Fruit fly (Drosophila melanogaster) whole organism, embryonic: Measurements from ENCODE around the gene CG42232.

Source experiments
- Ada2b ChIP-seq: fragments of 200-800 bp; sonication (Bioruptor generic); IDR thresholded peaks from 2 replicates; pipeline ENCODE4 v1.3.6; 2022; ENCODE audit warnings: missing biosample characterization, missing genetic modification characterization
- CG10267 ChIP-seq: fragments of 200-800 bp; sonication (Bioruptor generic); optimal IDR thresholded peaks from 2 replicates; lab custom pipeline; 2018; ENCODE audit warnings: missing biosample characterization, mild to moderate bottlenecking, missing genetic modification characterization, moderate library complexity
- CG10274 ChIP-seq: fragments of 200-800 bp; sonication (Bioruptor generic); optimal IDR thresholded peaks from 3 replicates; lab custom pipeline; 2017; ENCODE audit warnings: missing biosample characterization, mild to moderate bottlenecking, missing genetic modification characterization
- CG10321 ChIP-seq: fragments of 200-800 bp; sonication (Bioruptor generic); IDR thresholded peaks from 2 replicates; pipeline ENCODE4 v1.3.6; 2022; ENCODE audit warnings: missing biosample characterization, missing genetic modification characterization
- CG10565 ChIP-seq: fragments of 200-800 bp; sonication (Bioruptor generic); optimal IDR thresholded peaks from 3 replicates; lab custom pipeline; 2016; ENCODE audit warnings: missing biosample characterization, mild to moderate bottlenecking, missing genetic modification characterization
- CG13894 ChIP-seq: fragments of 200-800 bp; sonication (Bioruptor generic); optimal IDR thresholded peaks from 3 replicates; lab custom pipeline; 2018; ENCODE audit warnings: missing biosample characterization, mild to moderate bottlenecking, missing genetic modification characterization, moderate library complexity
- CG14965 ChIP-seq: fragments of 200-800 bp; sonication (Bioruptor generic); optimal IDR thresholded peaks from 2 replicates; lab custom pipeline; 2016; ENCODE audit warnings: missing biosample characterization, missing genetic modification characterization, borderline replicate concordance
- CG16813 ChIP-seq: fragments of 200-800 bp; sonication (Bioruptor generic); IDR thresholded peaks from 3 replicates; pipeline ENCODE4 v1.3.6; 2022; ENCODE audit warnings: missing biosample characterization, missing genetic modification characterization; ENCODE audit not compliant: partially characterized antibody
- CG17802 ChIP-seq: fragments of 200-800 bp; sonication (Bioruptor generic); optimal IDR thresholded peaks from 2 replicates; lab custom pipeline; 2018; ENCODE audit warnings: missing biosample characterization, mild to moderate bottlenecking, missing genetic modification characterization, moderate library complexity
- CG3065 ChIP-seq: fragments of 200-800 bp; sonication (Bioruptor generic); optimal IDR thresholded peaks from 2 replicates; lab custom pipeline; 2016; ENCODE audit warnings: missing biosample characterization, missing genetic modification characterization
- CG31388 ChIP-seq: fragments of 200-800 bp; sonication (Bioruptor generic); optimal IDR thresholded peaks from 2 replicates; lab custom pipeline; 2016; ENCODE audit warnings: missing biosample characterization, missing genetic modification characterization
- CG4360 ChIP-seq: fragments of 200-800 bp; sonication (Bioruptor generic); IDR thresholded peaks from 2 replicates; pipeline ENCODE4 v1.3.6; 2022; ENCODE audit warnings: missing biosample characterization, missing genetic modification characterization
- CG7928 ChIP-seq: fragments of 200-800 bp; sonication (Bioruptor generic); optimal IDR thresholded peaks from 2 replicates; lab custom pipeline; 2017; ENCODE audit warnings: missing biosample characterization, mild to moderate bottlenecking, missing genetic modification characterization
- CG8281 ChIP-seq: fragments of 200-800 bp; sonication (Bioruptor generic); optimal IDR thresholded peaks from 2 replicates; lab custom pipeline; 2018; ENCODE audit warnings: missing biosample characterization, mild to moderate bottlenecking, missing genetic modification characterization, moderate library complexity
- CG9817 ChIP-seq: fragments of 200-800 bp; sonication (Bioruptor generic); optimal IDR thresholded peaks from 2 replicates; lab custom pipeline; 2018; ENCODE audit warnings: missing biosample characterization, mild to moderate bottlenecking, missing genetic modification characterization, moderate library complexity
- Dad ChIP-seq: fragments of 200-800 bp; sonication (Bioruptor generic); optimal IDR thresholded peaks from 3 replicates; lab custom pipeline; 2016; ENCODE audit warnings: missing biosample characterization, missing genetic modification characterization
- Dbx ChIP-seq: fragments of 200-800 bp; sonication (Bioruptor generic); IDR thresholded peaks from 3 replicates; pipeline ENCODE4 v1.3.6; 2022; ENCODE audit warnings: missing biosample characterization, missing genetic modification characterization
- Deaf1 ChIP-seq: fragments of 200-800 bp; optimal IDR thresholded peaks from 3 replicates; lab custom pipeline; 2019; ENCODE audit warnings: missing biosample characterization, mild to moderate bottlenecking, missing genetic modification characterization, moderate library complexity
- Eip74EF ChIP-seq, 2 experiments: fragments of 200-800 bp in 1 of 2; fragments of >200 bp in 1 of 2; sonication (Bioruptor generic) in 1 of 2; optimal IDR thresholded peaks; 2 replicates each; lab custom pipeline; 2017 to 2019; ENCODE audit warnings: missing biosample characterization in 2 of 2, missing genetic modification characterization in 2 of 2, mild to moderate bottlenecking in 1 of 2, moderate library complexity in 1 of 2
- Fer1 ChIP-seq: fragments of 200-800 bp; sonication (Bioruptor generic); optimal IDR thresholded peaks from 2 replicates; lab custom pipeline; 2017; ENCODE audit warnings: missing biosample characterization, mild to moderate bottlenecking, missing genetic modification characterization
- Fer3 ChIP-seq: fragments of 200-800 bp; sonication (Bioruptor generic); optimal IDR thresholded peaks from 2 replicates; lab custom pipeline; 2018; ENCODE audit warnings: missing biosample characterization, mild to moderate bottlenecking, missing genetic modification characterization, moderate library complexity
- Jarid2 ChIP-seq: fragments of 200-800 bp; sonication (Bioruptor generic); optimal IDR thresholded peaks from 3 replicates; lab custom pipeline; 2017; ENCODE audit warnings: mild to moderate bottlenecking, missing biosample characterization, missing genetic modification reagents, missing genetic modification characterization
- Lhr ChIP-seq: fragments of 200-800 bp; sonication (Bioruptor generic); optimal IDR thresholded peaks from 3 replicates; lab custom pipeline; 2017; ENCODE audit warnings: mild to moderate bottlenecking, missing biosample characterization, missing genetic modification reagents, missing genetic modification characterization
- Lim3 ChIP-seq: fragments of 200-800 bp; sonication (Bioruptor generic); IDR thresholded peaks from 2 replicates; pipeline ENCODE4 v1.3.6; 2022; ENCODE audit warnings: missing biosample characterization, missing genetic modification characterization
- Med ChIP-seq: fragments of 200-800 bp; sonication (Bioruptor generic); peaks from one replicate; lab custom pipeline; 2016; ENCODE audit warnings: missing biosample characterization, missing genetic modification characterization, mild to moderate bottlenecking, inconsistent platforms, moderate library complexity
- PHDP ChIP-seq: fragments of 200-800 bp; sonication (Bioruptor generic); optimal IDR thresholded peaks from 3 replicates; lab custom pipeline; 2018; ENCODE audit warnings: missing biosample characterization, mild to moderate bottlenecking, missing genetic modification characterization, moderate library complexity
- Spps ChIP-seq: fragments of 200-800 bp; sonication (Bioruptor generic); optimal IDR thresholded peaks from 2 replicates; lab custom pipeline; 2018; ENCODE audit warnings: missing biosample characterization, mild to moderate bottlenecking, missing genetic modification characterization
- Sry-β ChIP-seq: fragments of 200-800 bp; sonication (Bioruptor generic); optimal IDR thresholded peaks from 2 replicates; lab custom pipeline; 2018; ENCODE audit warnings: missing biosample characterization, mild to moderate bottlenecking, missing genetic modification characterization, moderate library complexity
- Xbp1 ChIP-seq: fragments of 200-800 bp; sonication (Bioruptor generic); optimal IDR thresholded peaks from 3 replicates; lab custom pipeline; 2016; ENCODE audit warnings: missing biosample characterization, mild to moderate bottlenecking, missing genetic modification characterization
- aop ChIP-seq: fragments of 200-800 bp; sonication (Bioruptor generic); IDR thresholded peaks from 2 replicates; pipeline ENCODE4 v1.3.6; 2022; ENCODE audit warnings: missing biosample characterization, missing genetic modification characterization
- ara ChIP-seq: fragments of 200-800 bp; sonication (Bioruptor generic); IDR thresholded peaks from 2 replicates; pipeline ENCODE4 v1.3.6; 2022; ENCODE audit warnings: missing biosample characterization, missing genetic modification characterization
- ase ChIP-seq: fragments of 200-800 bp; sonication (Bioruptor generic); IDR thresholded peaks from 3 replicates; pipeline ENCODE4 v1.3.6; 2022; ENCODE audit warnings: missing biosample characterization, missing genetic modification characterization
- bsh ChIP-seq, 2 experiments: fragments of 200-800 bp; sonication (Bioruptor generic); optimal IDR thresholded peaks; 2 replicates each; lab custom pipeline; 2017 to 2018; ENCODE audit warnings: mild to moderate bottlenecking in 2 of 2, missing biosample characterization in 2 of 2, missing genetic modification characterization in 2 of 2, moderate library complexity in 1 of 2
- corto ChIP-seq: fragments of 200-800 bp; sonication (Bioruptor generic); optimal IDR thresholded peaks from 2 replicates; lab custom pipeline; 2016; ENCODE audit warnings: missing biosample characterization, mild to moderate bottlenecking, missing genetic modification characterization, moderate library complexity
- dan ChIP-seq: fragments of 200-800 bp; sonication (Bioruptor generic); IDR thresholded peaks from 2 replicates; pipeline ENCODE4 v1.3.6; 2022; ENCODE audit warnings: missing biosample characterization, missing genetic modification characterization
- ems ChIP-seq: fragments of 200-800 bp; sonication (Bioruptor generic); optimal IDR thresholded peaks from 3 replicates; lab custom pipeline; 2016; ENCODE audit warnings: missing biosample characterization, missing genetic modification characterization
- fd102C ChIP-seq: fragments of 200-800 bp; sonication (Bioruptor generic); optimal IDR thresholded peaks from 2 replicates; lab custom pipeline; 2018; ENCODE audit warnings: missing biosample characterization, mild to moderate bottlenecking, missing genetic modification characterization, moderate library complexity
- gcm ChIP-seq: fragments of 200-800 bp; sonication (Bioruptor generic); optimal IDR thresholded peaks from 2 replicates; lab custom pipeline; 2019; ENCODE audit warnings: missing biosample characterization, mild to moderate bottlenecking, missing genetic modification characterization, moderate library complexity
- gsb ChIP-seq: fragments of 200-800 bp; sonication (Bioruptor generic); IDR thresholded peaks from 2 replicates; pipeline ENCODE4 v1.3.6; 2022; ENCODE audit warnings: missing biosample characterization, missing genetic modification characterization
- h ChIP-seq: fragments of >200 bp; optimal IDR thresholded peaks from 2 replicates; lab custom pipeline; 2017
- hkb ChIP-seq, 2 experiments: fragments of 200-800 bp in 1 of 2; fragments of >200 bp in 1 of 2; sonication (Bioruptor generic) in 1 of 2; IDR thresholded peaks in 1 of 2; optimal IDR thresholded peaks in 1 of 2; 2 replicates each; pipeline versions ENCODE4 v1.3.6 to Lab custom; 2017 to 2022; ENCODE audit warnings: missing biosample characterization in 1 of 2, missing genetic modification characterization in 1 of 2
- pan ChIP-seq, 4 experiments: fragments of >200 bp in 3 of 4; fragments of 200-800 bp in 1 of 4; sonication (Bioruptor generic) in 1 of 4; optimal IDR thresholded peaks in 3 of 4; IDR thresholded peaks in 1 of 4; 2 replicates each; pipeline versions ENCODE4 v1.3.6 to Lab custom; 2017 to 2022; ENCODE audit warnings: missing biosample characterization in 2 of 4, missing genetic modification characterization in 2 of 4, mixed read lengths in 1 of 4
- pros ChIP-seq: fragments of 200-800 bp; sonication (Bioruptor generic); optimal IDR thresholded peaks from 3 replicates; lab custom pipeline; 2019; ENCODE audit warnings: missing biosample characterization, mild to moderate bottlenecking, missing genetic modification characterization, moderate library complexity
- ranshi ChIP-seq: fragments of 200-800 bp; sonication (Bioruptor generic); IDR thresholded peaks from 2 replicates; pipeline ENCODE4 v1.3.6; 2022; ENCODE audit warnings: missing biosample characterization, missing genetic modification characterization
- row ChIP-seq: fragments of 200-800 bp; sonication (Bioruptor generic); IDR thresholded peaks from 3 replicates; pipeline ENCODE4 v1.3.6; 2022; ENCODE audit warnings: missing biosample characterization, missing genetic modification characterization
- yki ChIP-seq: fragments of >200 bp; optimal IDR thresholded peaks from 3 replicates; lab custom pipeline; 2018
- z ChIP-seq: fragments of 200-800 bp; sonication (Bioruptor generic); IDR thresholded peaks from 3 replicates; pipeline ENCODE4 v1.3.6; 2022; ENCODE audit warnings: missing biosample characterization, missing genetic modification characterization

The CG42232 gene

dm6 chr3R:16507706-16508105 is 38.2 kb upstream of the CG42232 start:
- TF ChIP-seq CG3065 (GFP tag; lab: Kevin White, UChicago), result no peak
- no peak for TF ChIP-seq CG17802 (tag; lab: Kevin White, UChicago)
- no peak for TF ChIP-seq h (lab: Kevin White, UChicago)
- no peak for TF ChIP-seq corto (GFP tag; lab: Kevin White, UChicago)
- TF ChIP-seq CG9817 (tag; lab: Kevin White, UChicago), result no peak

- TF ChIP-seq Eip74EF (GFP tag; optimal IDR thresholded peaks at IDR 0.05; lab: Kevin White, UChicago) (no peak), Xbp1 (GFP tag; lab: Kevin White, UChicago) (no peak), ems (GFP tag; lab: Kevin White, UChicago) (no peak), Ada2b (GFP tag; lab: Robert Waterston, UW) (no peak), bsh (GFP tag; optimal IDR thresholded peaks at IDR 0.05; lab: Kevin White, UChicago) (no peak), ara (GFP tag; lab: Robert Waterston, UW) (no peak), CG10274 (GFP tag; lab: Kevin White, UChicago) (no peak), Fer3 (tag; lab: Kevin White, UChicago) (no peak), ranshi (GFP tag; lab: Robert Waterston, UW) (no peak), Lim3 (GFP tag; lab: Robert Waterston, UW) (no peak), CG31388 (no peak), CG16813 (no peak), row (no peak), Lhr (GFP tag; lab: Kevin White, UChicago) (no peak), CG8281 (tag; lab: Kevin White, UChicago) (peak; percentile 98), pan (optimal IDR thresholded peaks at IDR 0.05; lab: Kevin White, UChicago) (no peak), pan (GFP tag; optimal IDR thresholded peaks at IDR 0.05 in 1 of 2, IDR thresholded peaks at IDR 0.05 in 1 of 2) (peak in 1 of 2 experiments; percentile 17), Deaf1 (tag; lab: Kevin White, UChicago) (no peak), fd102C (GFP tag; lab: Kevin White, UChicago) (no peak)
Observed at dm6 chr3R:16504541-16504940, 35.1 kb upstream of the CG42232 start.

- TF ChIP-seq CG7928 (GFP tag; lab: Kevin White, UChicago) (no peak), hkb (optimal IDR thresholded peaks at IDR 0.05; lab: Kevin White, UChicago) (no peak), hkb (GFP tag; IDR thresholded peaks at IDR 0.05; lab: Robert Waterston, UW) (0 out of 2 replicates have a peak, but pooled peaks have one; percentile 10), ase (no peak), CG10565 (GFP tag; lab: Kevin White, UChicago) (no peak), gsb (GFP tag; lab: Robert Waterston, UW) (no peak), CG14965 (GFP tag; lab: Kevin White, UChicago) (no peak), z (no peak), aop (no peak), Med (GFP tag; lab: Kevin White, UChicago) (peak; percentile 75), Jarid2 (GFP tag; lab: Kevin White, UChicago) (peak; percentile 89), Spps (tag; lab: Kevin White, UChicago) (no peak), Dad (GFP tag; lab: Kevin White, UChicago) (no peak), dan (GFP tag; lab: Robert Waterston, UW) (no peak), Sry-β (no peak), gcm (GFP tag; lab: Kevin White, UChicago) (peak; percentile 38), pros (GFP tag; lab: Kevin White, UChicago) (peak; percentile 56), Fer1 (GFP tag; lab: Kevin White, UChicago) (peak; percentile 6), PHDP (tag; lab: Kevin White, UChicago) (no peak), yki (lab: Kevin White, UChicago) (no peak), Dbx (no peak), CG10267 (tag; lab: Kevin White, UChicago) (no peak), CG13894 (tag; lab: Kevin White, UChicago) (peak; percentile 7), CG10321 (no peak), CG4360 (0 out of 2 replicates have a peak, but pooled peaks have one; percentile 15)
Observed at dm6 chr3R:16502595-16503305, 33.3 kb upstream of the CG42232 start, which contains the start of gene CG42342. Gene CG42342, plus strand, starts transcription at chr3R:16502770.
